Worm (Caenorhabditis elegans) whole organism, mixed stage, embryonic: ENCODE measurements around the gene npr-17.

ENCODE experiments used
- M03D4.4 ChIP-seq: sonication (generic microtip); optimal IDR thresholded peaks from 2 replicates; lab custom pipeline; 2017; ENCODE audit warnings: mild to moderate bottlenecking, missing genetic modification characterization, missing compliant biosample characterization
- blmp-1 ChIP-seq: fragments of 150-350 bp; optimal IDR thresholded peaks from 2 replicates; lab custom pipeline; 2014; ENCODE audit warnings: missing biosample characterization, missing genetic modification characterization
- ceh-39 ChIP-seq: fragments of 150-350 bp; optimal IDR thresholded peaks from 2 replicates; lab custom pipeline; 2014; ENCODE audit warnings: missing biosample characterization, missing genetic modification characterization
- ceh-43 ChIP-seq: fragments of 200-800 bp; sonication (Bioruptor generic); optimal IDR thresholded peaks from 2 replicates; lab custom pipeline; 2018; ENCODE audit warnings: mild to moderate bottlenecking, missing genetic modification characterization, moderate library complexity, missing compliant biosample characterization
- ceh-83 ChIP-seq: fragments of 200-800 bp; sonication (Bioruptor generic); optimal IDR thresholded peaks from 2 replicates; lab custom pipeline; 2018; ENCODE audit warnings: mild to moderate bottlenecking, missing genetic modification characterization, missing compliant biosample characterization
- ces-1 ChIP-seq: fragments of 150-350 bp; optimal IDR thresholded peaks from 2 replicates; lab custom pipeline; 2014; ENCODE audit warnings: missing biosample characterization, missing genetic modification reagents, missing genetic modification characterization
- cnd-1 ChIP-seq: fragments of 200-800 bp; sonication (Bioruptor generic); optimal IDR thresholded peaks from 2 replicates; lab custom pipeline; 2018; ENCODE audit warnings: mild to moderate bottlenecking, missing genetic modification characterization, missing compliant biosample characterization
- drap-1 ChIP-seq: fragments of 200-800 bp; sonication (Bioruptor generic); optimal IDR thresholded peaks from 3 replicates; lab custom pipeline; 2018; ENCODE audit warnings: mild to moderate bottlenecking, missing genetic modification characterization, missing compliant biosample characterization
- elt-1 ChIP-seq: sonication (generic microtip); optimal IDR thresholded peaks from 2 replicates; lab custom pipeline; 2017; ENCODE audit warnings: missing genetic modification characterization, mild to moderate bottlenecking, missing compliant biosample characterization, antibody characterized with exemption, moderate library complexity, borderline replicate concordance; ENCODE audit not compliant: insufficient read depth
- elt-3 ChIP-seq: fragments of 150-350 bp; optimal IDR thresholded peaks from 2 replicates; lab custom pipeline; 2014; ENCODE audit warnings: missing biosample characterization, missing genetic modification characterization
- flh-1 ChIP-seq: fragments of 200-800 bp; sonication (Bioruptor generic); optimal IDR thresholded peaks from 2 replicates; lab custom pipeline; 2018; ENCODE audit warnings: mild to moderate bottlenecking, missing genetic modification characterization, moderate library complexity, missing compliant biosample characterization
- ham-2 ChIP-seq: fragments of 200-800 bp; sonication (Bioruptor generic); optimal IDR thresholded peaks from 2 replicates; lab custom pipeline; 2018; ENCODE audit warnings: mild to moderate bottlenecking, missing genetic modification characterization, missing compliant biosample characterization
- hlh-1 ChIP-seq: fragments of 150-350 bp; optimal IDR thresholded peaks from 2 replicates; lab custom pipeline; 2014; ENCODE audit warnings: missing biosample characterization, missing genetic modification reagents, missing genetic modification characterization
- lin-13 ChIP-seq: fragments of 150-350 bp; optimal IDR thresholded peaks from 2 replicates; lab custom pipeline; 2014; ENCODE audit warnings: missing biosample characterization, missing genetic modification characterization
- lin-32 ChIP-seq: fragments of 200-800 bp; sonication (Bioruptor generic); optimal IDR thresholded peaks from 2 replicates; lab custom pipeline; 2018; ENCODE audit warnings: mild to moderate bottlenecking, missing genetic modification characterization, missing compliant biosample characterization
- lsy-2 ChIP-seq: fragments of 150-350 bp; optimal IDR thresholded peaks from 2 replicates; lab custom pipeline; 2014; ENCODE audit warnings: missing biosample characterization, missing genetic modification characterization
- mep-1 ChIP-seq: fragments of 150-350 bp; optimal IDR thresholded peaks from 2 replicates; lab custom pipeline; 2017; ENCODE audit warnings: missing biosample characterization, missing genetic modification reagents, missing genetic modification characterization, inconsistent platforms
- mls-2 ChIP-seq: sonication (generic microtip); optimal IDR thresholded peaks from 2 replicates; lab custom pipeline; 2016; ENCODE audit warnings: mild to moderate bottlenecking, missing genetic modification characterization, moderate library complexity, missing compliant biosample characterization
- nhr-12 ChIP-seq: fragments of 150-350 bp; optimal IDR thresholded peaks from 2 replicates; lab custom pipeline; 2014; ENCODE audit warnings: missing biosample characterization, missing genetic modification characterization
- nhr-2 ChIP-seq: fragments of 150-350 bp; optimal IDR thresholded peaks from 2 replicates; lab custom pipeline; 2014; ENCODE audit warnings: missing biosample characterization, missing genetic modification characterization
- nhr-237 ChIP-seq: fragments of 150-350 bp; optimal IDR thresholded peaks from 2 replicates; lab custom pipeline; 2014; ENCODE audit warnings: missing biosample characterization, missing genetic modification characterization
- nhr-28 ChIP-seq: fragments of 150-350 bp; optimal IDR thresholded peaks from 2 replicates; lab custom pipeline; 2014; ENCODE audit warnings: missing biosample characterization, missing genetic modification characterization
- snpc-4 ChIP-seq: fragments of 150-350 bp; optimal IDR thresholded peaks from 2 replicates; lab custom pipeline; 2014; ENCODE audit warnings: missing biosample characterization, missing genetic modification characterization
- tbx-8 ChIP-seq: fragments of 200-800 bp; sonication (Bioruptor generic); optimal IDR thresholded peaks from 2 replicates; lab custom pipeline; 2018; ENCODE audit warnings: mild to moderate bottlenecking, missing genetic modification characterization, moderate library complexity, missing compliant biosample characterization
- unc-120 ChIP-seq: sonication (generic microtip); optimal IDR thresholded peaks from 2 replicates; lab custom pipeline; 2017; ENCODE audit warnings: missing genetic modification characterization, missing compliant biosample characterization; ENCODE audit not compliant: poor library complexity, severe bottlenecking
- unc-39 ChIP-seq: fragments of 150-350 bp; optimal IDR thresholded peaks from 2 replicates; lab custom pipeline; 2014; ENCODE audit warnings: missing biosample characterization, missing genetic modification characterization
- unc-62 ChIP-seq: fragments of 150-350 bp; optimal IDR thresholded peaks from 2 replicates; lab custom pipeline; 2014; ENCODE audit warnings: missing biosample characterization, missing genetic modification reagents, missing genetic modification characterization
- zip-8 ChIP-seq: fragments of 150-350 bp; optimal IDR thresholded peaks from 2 replicates; lab custom pipeline; 2014; ENCODE audit warnings: missing biosample characterization, missing genetic modification characterization
- ztf-11 ChIP-seq: fragments of 150-350 bp; optimal IDR thresholded peaks from 2 replicates; lab custom pipeline; 2014; ENCODE audit warnings: missing biosample characterization, missing genetic modification characterization

Gene npr-17

ce11 chrIII:7950447-7950846, 45.8 kb downstream of the npr-17 start:
- TF ChIP-seq nhr-2, result no peak
- no peak for TF ChIP-seq hlh-1 (tag; lab: Kevin White, UChicago)
- no peak for TF ChIP-seq drap-1
- no peak for TF ChIP-seq snpc-4 (tag; lab: Kevin White, UChicago)
- TF ChIP-seq unc-62, result no peak
- no peak for TF ChIP-seq lsy-2 (tag; lab: Kevin White, UChicago)
- no peak for TF ChIP-seq unc-120
- no peak for TF ChIP-seq lin-32 (GFP tag; lab: Kevin White, UChicago)
- TF ChIP-seq nhr-28 (tag; lab: Kevin White, UChicago), result no peak
- TF ChIP-seq ceh-39 (tag; lab: Kevin White, UChicago), result no peak
- no peak for TF ChIP-seq zip-8 (tag; lab: Kevin White, UChicago)
- no peak for TF ChIP-seq ceh-43

ce11 chrIII:7948802-7949201, 47.5 kb downstream of the npr-17 start, which contains the start of gene col-90:
Gene col-90 (plus strand): TSS chrIII:7948838.
- TF ChIP-seq elt-3 (tag; lab: Kevin White, UChicago) (no peak), mls-2 (tag; lab: Kevin White, UChicago) (no peak), unc-62 (no peak), tbx-8 (GFP tag; lab: Kevin White, UChicago) (no peak), unc-39 (tag; lab: Kevin White, UChicago) (no peak), elt-1 (tag; lab: Kevin White, UChicago) (no peak), lin-13 (tag; lab: Kevin White, UChicago) (no peak), M03D4.4 (no peak), ces-1 (GFP tag; lab: Kevin White, UChicago) (no peak), ham-2 (GFP tag; lab: Kevin White, UChicago) (no peak), blmp-1 (tag; lab: Kevin White, UChicago) (no peak)

ce11 chrIII:7947677-7948076, 48.6 kb downstream of the npr-17 start:
- no peak for TF ChIP-seq ces-1 (GFP tag; lab: Kevin White, UChicago)
- TF ChIP-seq nhr-28 (tag; lab: Kevin White, UChicago), result no peak
- no peak for TF ChIP-seq unc-62
- TF ChIP-seq nhr-237 (tag; lab: Kevin White, UChicago), result no peak
- no peak for TF ChIP-seq ceh-39 (tag; lab: Kevin White, UChicago)
- no peak for TF ChIP-seq M03D4.4
- TF ChIP-seq ztf-11 (tag; lab: Kevin White, UChicago), result no peak
- TF ChIP-seq ceh-43, result no peak
- no peak for TF ChIP-seq unc-39 (tag; lab: Kevin White, UChicago)
- TF ChIP-seq flh-1, result no peak
- TF ChIP-seq zip-8 (tag; lab: Kevin White, UChicago), result no peak
- TF ChIP-seq nhr-2, result no peak
- TF ChIP-seq nhr-12 (tag; lab: Kevin White, UChicago), result no peak
- no peak for TF ChIP-seq lsy-2 (tag; lab: Kevin White, UChicago)
- no peak for TF ChIP-seq elt-3 (tag; lab: Kevin White, UChicago)
- no peak for TF ChIP-seq tbx-8 (GFP tag; lab: Kevin White, UChicago)
- no peak for TF ChIP-seq ceh-83
- TF ChIP-seq, all 35 proteins: peak for 0

DNA sequence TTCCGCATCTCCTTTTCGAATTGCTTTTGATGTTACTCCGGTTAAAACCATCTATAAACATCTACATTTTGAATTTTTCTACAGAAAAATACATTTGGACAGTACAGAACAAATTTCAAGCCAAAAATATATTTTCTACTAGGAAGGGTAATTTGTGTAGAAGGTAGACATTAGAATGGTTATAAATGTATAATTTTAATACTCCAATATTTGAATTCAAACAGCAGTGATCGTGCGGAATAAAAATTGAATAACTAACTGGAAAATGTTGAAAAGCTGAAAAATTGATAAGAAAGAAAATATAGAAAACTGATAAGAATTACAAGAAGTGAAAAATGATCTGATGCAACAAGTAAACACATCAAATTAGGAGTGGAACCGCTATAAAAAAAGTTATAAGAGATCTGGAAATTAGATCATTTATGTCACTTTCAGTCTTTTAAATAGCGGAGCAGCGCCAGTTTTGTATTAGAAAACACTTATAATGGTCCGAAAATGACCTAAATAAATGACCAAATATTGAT, 49.2 kb downstream of the npr-17 start, which contains the start of gene gsto-1:
gsto-1 (minus strand) TSS at position 51 of the 524 bp plus-strand sequence.
- TF ChIP-seq drap-1, result no peak
- no peak for TF ChIP-seq hlh-1 (tag; lab: Kevin White, UChicago)
- no peak for TF ChIP-seq tbx-8 (GFP tag; lab: Kevin White, UChicago)
- no peak for TF ChIP-seq nhr-28 (tag; lab: Kevin White, UChicago)
- no peak for TF ChIP-seq cnd-1 (tag; lab: Kevin White, UChicago)
- TF ChIP-seq elt-3 (tag; lab: Kevin White, UChicago), result no peak
- no peak for TF ChIP-seq nhr-2
- TF ChIP-seq mep-1 (tag; lab: Kevin White, UChicago), result no peak
- TF ChIP-seq unc-120, result no peak
- no peak for TF ChIP-seq lin-13 (tag; lab: Kevin White, UChicago)

DNA sequence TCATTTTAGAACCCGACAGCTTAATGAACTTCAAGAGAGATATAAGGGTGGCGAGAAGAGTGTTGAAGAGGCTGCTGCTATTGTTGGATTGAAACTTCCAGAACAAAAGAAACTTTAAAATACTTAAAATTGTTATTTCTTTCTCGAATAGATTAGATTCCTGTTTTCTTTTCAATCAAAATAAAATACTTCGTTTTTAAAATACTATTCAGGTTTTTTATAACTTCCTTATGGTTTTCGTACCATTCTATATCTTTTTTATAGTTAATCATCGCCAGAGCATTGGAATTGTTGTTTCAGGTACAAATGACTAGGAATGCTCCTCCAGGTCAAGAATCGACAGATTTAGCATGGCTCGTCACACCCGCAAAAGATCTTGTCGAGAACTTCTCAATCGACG, 54.8 kb downstream of the npr-17 start, which contains the start of gene kle-2:
kle-2 (plus strand) TSS at position 301 of the 400 bp plus-strand sequence.
- TF ChIP-seq cnd-1 (tag; lab: Kevin White, UChicago), result no peak
- TF ChIP-seq hlh-1 (tag; lab: Kevin White, UChicago), result no peak
- TF ChIP-seq mls-2 (tag; lab: Kevin White, UChicago), result no peak
- no peak for TF ChIP-seq zip-8 (tag; lab: Kevin White, UChicago)
- no peak for TF ChIP-seq elt-3 (tag; lab: Kevin White, UChicago)
